Fruit fly (Drosophila melanogaster): ENCODE data around the gene tld.

tld gene

dm6 chr3R:24799503-24799902 is 50.0 kb downstream of the tld start, which contains the start of gene Ude (continued):
- TF ChIP-seq Rfx (GFP tag; IDR thresholded peaks at IDR 0.05) (0 out of 2 replicates have a peak, but pooled peaks have one; percentile 23), Max (GFP tag; optimal IDR thresholded peaks at IDR 0.05) (no peak), sob (GFP tag; IDR thresholded peaks at IDR 0.05) (0 out of 2 replicates have a peak, but pooled peaks have one; percentile 11), dmrt99B (tag; optimal IDR thresholded peaks at IDR 0.05) (no peak), Sry-β (GFP tag; optimal IDR thresholded peaks at IDR 0.05) (peak; percentile 8), bbx (GFP tag; IDR thresholded peaks at IDR 0.05; ENCODE audit: partially characterized antibody) (0 out of 2 replicates have a peak, but pooled peaks have one; percentile 12), CG7745 (tag; optimal IDR thresholded peaks at IDR 0.05) (peak; percentile 56), HmgZ (tag; optimal IDR thresholded peaks at IDR 0.05) (peak; percentile 8), vvl (GFP tag; IDR thresholded peaks at IDR 0.05) (peak; percentile 19; the same call in 1 of the 2 replicates), CrebB (tag; optimal IDR thresholded peaks at IDR 0.05) (no peak), amos (GFP tag; IDR thresholded peaks at IDR 0.05; ENCODE audit: partially characterized antibody) (peak; percentile 16; the same call in 1 of the 2 replicates), CG13287 (GFP tag; IDR thresholded peaks at IDR 0.05; ENCODE audit: partially characterized antibody) (peak; percentile 28), CG1024 (GFP tag; IDR thresholded peaks at IDR 0.05) (no peak), NFAT (GFP tag; IDR thresholded peaks at IDR 0.05) (no peak), Elba2 (GFP tag; optimal IDR thresholded peaks at IDR 0.05) (no peak), prd (optimal IDR thresholded peaks at IDR 0.05) (no peak), prd (GFP tag; IDR thresholded peaks at IDR 0.05) (no peak), CG6765 (GFP tag; optimal IDR thresholded peaks at IDR 0.05) (peak; percentile 18), CG30403 (GFP tag; optimal IDR thresholded peaks at IDR 0.05) (no peak), zf30C (GFP tag; optimal IDR thresholded peaks at IDR 0.05) (no peak), Trl (optimal IDR thresholded peaks at IDR 0.05) (peak in 1 of 2 experiments; percentile 63), Trl (GFP tag; optimal IDR thresholded peaks at IDR 0.05) (no peak), onecut (GFP tag; IDR thresholded peaks at IDR 0.05) (peak; percentile 99), MESR4 (GFP tag; optimal IDR thresholded peaks at IDR 0.05) (peak; percentile 1), CG2712 (tag; optimal IDR thresholded peaks at IDR 0.05) (no peak), Adf1 (GFP tag; IDR thresholded peaks at IDR 0.05) (peak; percentile 13; the same call in 1 of the 2 replicates), Med (GFP tag) (peak; percentile 26), chinmo (GFP tag; IDR thresholded peaks at IDR 0.05; ENCODE audit: partially characterized antibody) (peak; percentile 85; the same call in 2 of the 4 replicates), dm (GFP tag; optimal IDR thresholded peaks at IDR 0.05) (no peak), CG34224 (GFP tag; IDR thresholded peaks at IDR 0.05; ENCODE audit: partially characterized antibody) (peak; percentile 42; the same call in 2 of the 3 replicates)

Measured in whole organism, embryonic.